Worm (Caenorhabditis elegans): ENCODE data around the gene F38A5.6.
"Not testable (repeated sequence)": the region's sequence is repeated elsewhere in the genome, so short reads cannot be mapped to it uniquely, and the experiment has no call there.

The F38A5.6 gene

ce11 chrIV:6603549-6603948 lies 6.4 kb upstream of the F38A5.6 start:
- no peak for TF ChIP-seq unc-62 (GFP tag; optimal IDR thresholded peaks at IDR 0.05)

ce11 chrIV:6602376-6602775 lies 5.2 kb upstream of the F38A5.6 start, which contains the start of gene F15B10.3:
F15B10.3 (plus strand) TSS chrIV:6602676.
- no peak for TF ChIP-seq unc-62 (GFP tag; optimal IDR thresholded peaks at IDR 0.05)

DNA sequence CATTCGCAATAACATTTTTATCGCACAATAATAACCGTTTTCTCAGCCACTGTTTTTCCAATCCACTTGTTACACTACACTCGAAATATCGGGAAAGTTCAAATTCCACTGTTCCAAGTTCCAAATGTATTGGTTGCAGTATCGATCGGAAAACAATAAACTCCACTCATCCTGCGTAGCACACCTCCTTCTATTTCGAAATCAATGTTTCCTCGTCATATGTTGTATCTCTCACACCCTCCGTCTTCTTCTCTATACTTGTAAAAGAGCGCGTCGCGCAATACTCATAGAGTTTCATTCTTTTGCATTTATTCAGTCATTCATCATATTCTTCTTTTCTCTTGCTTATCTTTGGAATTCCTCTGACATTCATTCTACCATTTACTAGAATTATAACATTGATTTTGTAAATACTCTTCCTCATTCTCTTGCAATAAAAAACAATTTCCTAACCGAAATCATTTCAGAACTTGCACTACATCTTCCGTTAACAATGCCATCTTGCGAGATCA lies 4.1 kb upstream of the F38A5.6 start, which contains the start of gene sup-36:
sup-36 (plus strand) TSS at position 462 of the 512 bp plus-strand sequence.
- TF ChIP-seq unc-62 (GFP tag; optimal IDR thresholded peaks at IDR 0.05): no peak

DNA sequence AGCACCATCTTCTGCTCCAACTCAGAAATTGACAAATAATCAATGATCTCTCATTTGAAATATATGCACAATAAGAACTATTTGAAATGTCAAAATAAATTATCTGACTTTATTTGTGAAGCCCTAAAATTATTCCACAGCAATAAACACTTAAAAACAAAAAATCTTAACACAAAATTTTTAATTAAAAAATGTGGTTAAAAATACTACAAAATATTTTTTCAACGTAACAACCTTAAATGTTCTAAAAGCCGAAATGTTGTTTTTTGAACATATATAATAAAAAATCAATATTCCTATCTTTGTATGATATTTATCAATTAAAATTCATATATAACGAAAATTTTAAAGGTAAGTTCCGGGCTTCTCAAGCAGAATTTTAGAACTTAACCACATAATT lies 2.2 kb upstream of the F38A5.6 start, which contains the start of gene F38A5.8:
F38A5.8 (plus strand) TSS at position 301 of the 400 bp plus-strand sequence.
- TF ChIP-seq unc-62 (GFP tag; optimal IDR thresholded peaks at IDR 0.05): no peak

ce11 chrIV:6598740-6599139 lies 1.5 kb upstream of the F38A5.6 start, which contains the start of gene nspb-5:
nspb-5 (plus strand) TSS chrIV:6599040.
- not testable (repeated sequence) for TF ChIP-seq unc-62 (GFP tag; optimal IDR thresholded peaks at IDR 0.05)

- not testable (repeated sequence) for TF ChIP-seq unc-62 (GFP tag; optimal IDR thresholded peaks at IDR 0.05)
Measured at ce11 chrIV:6597918-6598317, 720 bp upstream of the F38A5.6 start, which contains the start of gene nspb-4. nspb-4 (plus strand) TSS chrIV:6598218.

DNA sequence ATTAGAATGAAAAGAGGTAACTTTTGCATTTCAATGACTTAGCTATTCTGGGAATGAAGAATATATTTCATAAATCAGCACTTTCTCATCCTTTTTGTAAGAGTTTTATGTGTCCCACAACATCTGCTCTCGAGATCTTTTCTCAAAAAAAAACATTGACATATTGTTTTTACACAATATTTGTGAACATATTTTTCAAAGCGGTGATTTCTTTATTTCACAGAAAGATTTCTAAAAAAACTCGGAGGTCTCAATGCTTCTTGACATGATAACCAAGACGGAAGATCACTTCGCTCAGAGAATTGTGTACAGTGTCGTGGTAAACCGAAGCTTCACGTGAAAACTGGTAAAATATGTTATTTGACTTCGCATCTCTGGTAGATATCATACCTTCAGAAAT lies 1.3 kb downstream of the F38A5.6 start, which contains the start of gene F38A5.22:
F38A5.22 (minus strand) TSS at position 29 of the 400 bp plus-strand sequence.
- no peak for TF ChIP-seq unc-62 (GFP tag; optimal IDR thresholded peaks at IDR 0.05)

DNA sequence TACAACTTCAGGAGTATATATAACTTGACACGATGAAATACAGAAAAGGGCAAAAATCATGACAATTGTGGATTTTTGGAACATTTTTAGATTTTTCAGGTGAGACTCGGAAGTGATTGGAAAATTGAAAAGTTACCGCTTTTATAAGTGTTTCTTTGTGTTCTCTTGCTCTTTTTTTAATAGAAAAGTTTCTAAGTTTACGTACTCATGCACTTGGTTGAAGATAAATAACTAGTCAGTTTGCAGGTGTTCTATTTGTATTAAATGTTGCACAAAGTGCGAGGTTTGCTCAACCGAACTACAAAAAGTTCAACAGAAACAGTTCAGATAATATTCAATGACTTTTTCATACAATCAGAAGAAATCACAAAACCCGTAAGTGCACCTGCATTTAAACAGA lies 2.3 kb downstream of the F38A5.6 start, which contains the start of gene nspb-3:
nspb-3 (minus strand) TSS at position 101 of the 400 bp plus-strand sequence.
- not testable (repeated sequence) for TF ChIP-seq unc-62 (GFP tag; optimal IDR thresholded peaks at IDR 0.05)

ce11 chrIV:6591010-6591746 lies 6.0 kb downstream of the F38A5.6 start, which contains the start of the genes nspb-1 and nspb-2:
nspb-1 (minus strand) TSS chrIV:6591110.
nspb-2 (plus strand) TSS chrIV:6591696.
- TF ChIP-seq unc-62 (GFP tag; optimal IDR thresholded peaks at IDR 0.05): not testable (repeated sequence)

ce11 chrIV:6590029-6590428 lies 7.2 kb downstream of the F38A5.6 start, which contains the start of the genes lec-11 and irld-7:
lec-11 (minus strand) TSS chrIV:6590154.
irld-7 (plus strand) TSS chrIV:6590360.
- TF ChIP-seq unc-62 (GFP tag; optimal IDR thresholded peaks at IDR 0.05): no peak

- TF ChIP-seq unc-62 (GFP tag; optimal IDR thresholded peaks at IDR 0.05): no peak
Measured at ce11 chrIV:6588080-6588613, 9.1 kb downstream of the F38A5.6 start.

DNA sequence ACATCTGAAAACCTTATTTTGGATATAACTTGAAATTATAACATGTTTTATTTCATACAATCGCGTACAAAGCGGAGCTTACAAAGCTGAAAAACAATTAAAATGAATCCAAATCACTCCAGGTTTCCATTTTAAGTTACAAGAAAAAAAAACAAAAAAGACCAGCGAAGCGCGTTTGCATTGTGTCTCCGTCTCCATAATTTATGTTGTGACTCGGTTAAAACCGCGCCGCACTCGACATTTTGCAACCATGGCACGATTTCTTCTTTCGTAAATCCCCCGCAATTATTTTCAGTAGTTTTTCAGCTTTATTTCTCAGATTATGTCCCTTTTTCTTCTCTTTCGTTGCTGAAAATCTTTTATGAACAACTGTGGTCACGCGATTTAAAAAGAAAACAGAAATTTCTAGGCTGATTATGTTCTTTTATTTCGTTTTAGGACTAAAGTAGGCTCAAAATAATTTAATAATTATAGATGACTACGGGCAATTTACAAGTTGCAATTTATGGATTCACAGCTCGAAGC lies 11.7 kb downstream of the F38A5.6 start, which contains the start of the genes F38A5.2 and dnj-11:
F38A5.2 (minus strand) TSS at position 4 of the 525 bp plus-strand sequence.
dnj-11 (plus strand) TSS at position 475 of the 525 bp plus-strand sequence.
- TF ChIP-seq unc-62 (GFP tag; optimal IDR thresholded peaks at IDR 0.05): no peak

- no peak for TF ChIP-seq unc-62 (GFP tag; optimal IDR thresholded peaks at IDR 0.05)
Measured at ce11 chrIV:6582604-6583003, 14.6 kb downstream of the F38A5.6 start, which contains the start of gene odr-8. odr-8 (minus strand) TSS chrIV:6582704.

DNA sequence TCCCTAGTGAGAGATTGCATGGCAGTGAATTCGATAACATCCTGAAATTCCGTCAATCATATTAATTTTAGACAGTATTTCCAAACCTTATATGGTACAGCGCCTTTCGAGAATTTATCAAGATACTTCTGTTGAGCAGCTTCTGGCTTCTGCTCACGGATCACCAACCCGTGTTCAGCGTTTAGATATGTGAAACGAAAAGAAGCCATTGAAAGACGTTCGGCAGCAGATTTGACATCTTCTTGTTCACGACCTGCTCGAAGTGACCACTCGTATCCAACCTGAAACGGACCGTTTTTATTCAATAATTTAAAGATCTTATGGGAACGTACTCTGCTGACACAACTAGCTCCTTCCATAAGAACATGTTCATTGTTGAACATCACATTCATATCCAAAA lies 15.5 kb downstream of the F38A5.6 start:
- no peak for TF ChIP-seq unc-62 (GFP tag; optimal IDR thresholded peaks at IDR 0.05)

DNA sequence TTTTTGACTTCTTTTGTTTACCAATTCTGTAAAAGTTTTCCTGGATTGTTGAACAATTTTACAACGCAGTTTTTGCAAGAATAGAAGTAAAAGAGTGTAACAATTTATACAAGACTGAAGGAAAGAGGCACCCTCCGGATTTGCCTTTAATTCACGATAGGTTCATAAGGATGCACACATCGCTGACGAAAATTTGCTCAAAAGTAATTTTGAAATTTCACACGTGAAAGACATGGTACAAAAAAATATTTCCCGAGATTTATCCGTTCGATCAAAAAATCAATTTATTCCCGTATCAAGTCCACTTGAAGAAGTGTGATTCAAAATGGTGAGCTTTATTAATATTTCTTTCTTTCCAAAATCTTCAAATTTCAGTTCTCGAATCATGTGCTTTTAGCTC lies 19.3 kb downstream of the F38A5.6 start, which contains the start of gene C43G2.3:
C43G2.3 (plus strand) TSS at position 301 of the 400 bp plus-strand sequence.
- no peak for TF ChIP-seq unc-62 (GFP tag; optimal IDR thresholded peaks at IDR 0.05)

DNA sequence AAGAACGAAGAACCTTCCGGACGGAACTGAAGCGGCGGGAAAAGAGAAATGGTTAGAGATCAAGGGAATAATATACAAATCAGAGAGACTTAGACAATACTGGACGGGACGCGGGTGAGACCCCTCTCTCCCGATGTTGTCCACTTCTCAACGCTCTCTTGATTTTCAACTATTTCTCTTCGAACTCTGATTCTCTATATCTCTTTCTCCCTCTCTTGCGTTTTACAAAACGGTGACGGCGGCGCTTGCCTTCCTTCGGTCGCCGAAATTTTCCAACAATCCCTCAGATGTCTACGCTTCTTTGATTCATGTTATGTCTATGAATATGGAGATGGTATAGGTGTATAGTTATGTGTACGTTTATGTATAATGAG lies 20.5 kb downstream of the F38A5.6 start:
- no peak for TF ChIP-seq unc-62 (GFP tag; optimal IDR thresholded peaks at IDR 0.05)

Data from whole organism, dauer.